Fruit fly (Drosophila melanogaster) ovary, adult (tissue): ENCODE measurements around the gene CG7330.

Source experiments
- CG17801 ChIP-seq: fragments of 200-800 bp; optimal IDR thresholded peaks from 2 replicates; lab custom pipeline; 2019; ENCODE audit warnings: missing biosample characterization, mild to moderate bottlenecking, missing genetic modification characterization, moderate library complexity; ENCODE audit not compliant: partially characterized antibody

CG7330 gene

dm6 chr3L:18179564-18180201 is 31.0 kb downstream of the CG7330 start:
- TF ChIP-seq CG17801 (GFP tag; lab: Kevin White, UChicago) = no peak

dm6 chr3L:18181900-18182299 is 33.2 kb downstream of the CG7330 start:
- TF ChIP-seq CG17801 (GFP tag; lab: Kevin White, UChicago) = no peak

dm6 chr3L:18183928-18184327 is 35.2 kb downstream of the CG7330 start:
- TF ChIP-seq CG17801 (GFP tag; lab: Kevin White, UChicago) = peak; percentile 30

- TF ChIP-seq CG17801 (GFP tag; lab: Kevin White, UChicago) = no peak
Measured at dm6 chr3L:18184762-18185161, 36.0 kb downstream of the CG7330 start.

dm6 chr3L:18185542-18186312 is 37.0 kb downstream of the CG7330 start, which contains the start of gene hid:
TSS of gene hid (minus strand) at chr3L:18185641.
- peak; percentile 84 for TF ChIP-seq CG17801 (GFP tag; lab: Kevin White, UChicago)

dm6 chr3L:18186313-18186625 is 37.5 kb downstream of the CG7330 start:
- no peak for TF ChIP-seq CG17801 (GFP tag; lab: Kevin White, UChicago)

- TF ChIP-seq CG17801 (GFP tag; lab: Kevin White, UChicago) = no peak
Measured at dm6 chr3L:18186779-18187178, 38.1 kb downstream of the CG7330 start.

- peak; percentile 28 for TF ChIP-seq CG17801 (GFP tag; lab: Kevin White, UChicago)
Measured at dm6 chr3L:18187472-18188089, 38.9 kb downstream of the CG7330 start.

dm6 chr3L:18188473-18189087 is 39.9 kb downstream of the CG7330 start:
- no peak for TF ChIP-seq CG17801 (GFP tag; lab: Kevin White, UChicago)

dm6 chr3L:18190484-18191220 is 41.9 kb downstream of the CG7330 start:
- TF ChIP-seq CG17801 (GFP tag; lab: Kevin White, UChicago) = no peak

- TF ChIP-seq CG17801 (GFP tag; lab: Kevin White, UChicago) = no peak
Measured at dm6 chr3L:18191555-18192135, 42.9 kb downstream of the CG7330 start.

- TF ChIP-seq CG17801 (GFP tag; lab: Kevin White, UChicago) = peak; percentile 54
Measured at dm6 chr3L:18192858-18193478, 44.2 kb downstream of the CG7330 start.

- TF ChIP-seq CG17801 (GFP tag; lab: Kevin White, UChicago) = no peak
Measured at dm6 chr3L:18193642-18194041, 44.9 kb downstream of the CG7330 start.
